Worm (Caenorhabditis elegans) whole organism, L1 larva: Measurements from ENCODE around the gene T04A8.8.

Source experiments
- C16A3.4 ChIP-seq: fragments of 150-350 bp; optimal IDR thresholded peaks from 2 replicates; lab custom pipeline; 2014; ENCODE audit warnings: missing biosample characterization, missing genetic modification characterization
- C34B4.2 ChIP-seq: sonication (generic microtip); optimal IDR thresholded peaks from 2 replicates; lab custom pipeline; 2017; ENCODE audit warnings: mild to moderate bottlenecking, missing genetic modification characterization, missing compliant biosample characterization
- aha-1 ChIP-seq: fragments of 150-350 bp; optimal IDR thresholded peaks from 2 replicates; lab custom pipeline; 2014; ENCODE audit warnings: missing biosample characterization, missing genetic modification characterization
- aly-2 ChIP-seq: fragments of 150-350 bp; optimal IDR thresholded peaks from 2 replicates; lab custom pipeline; 2014; ENCODE audit warnings: missing biosample characterization, missing genetic modification characterization
- ama-1 ChIP-seq: fragments of 150-350 bp; optimal IDR thresholded peaks from 2 replicates; lab custom pipeline; 2014
- ceh-82 ChIP-seq, 3 experiments: fragments of 150-350 bp in 1 of 3; sonication (generic microtip) in 2 of 3; optimal IDR thresholded peaks; 2 replicates each; lab custom pipeline; 2014 to 2017; ENCODE audit warnings: missing biosample characterization in 3 of 3, missing genetic modification characterization in 3 of 3
- ceh-90 ChIP-seq: sonication (generic microtip); optimal IDR thresholded peaks from 2 replicates; lab custom pipeline; 2016; ENCODE audit warnings: missing genetic modification characterization, missing compliant biosample characterization
- ces-1 ChIP-seq: fragments of 150-350 bp; optimal IDR thresholded peaks from 2 replicates; lab custom pipeline; 2014; ENCODE audit warnings: missing biosample characterization, missing genetic modification reagents, missing genetic modification characterization
- dsc-1 ChIP-seq: sonication (generic microtip); optimal IDR thresholded peaks from 2 replicates; lab custom pipeline; 2016; ENCODE audit warnings: mild to moderate bottlenecking, missing genetic modification characterization, missing compliant biosample characterization
- efl-1 ChIP-seq, 4 experiments: fragments of 150-350 bp; optimal IDR thresholded peaks in 3 of 4; peaks in 1 of 4; 1 replicate in 1 of 4; 2 replicates in 3 of 4; lab custom pipeline; 2014; ENCODE audit warnings: missing biosample characterization in 2 of 4, missing genetic modification characterization in 2 of 4, missing genetic modification reagents in 2 of 4
- elt-2 ChIP-seq: sonication (generic microtip); optimal IDR thresholded peaks from 2 replicates; lab custom pipeline; 2016; ENCODE audit warnings: missing genetic modification characterization, mild to moderate bottlenecking, inconsistent platforms, missing compliant biosample characterization, missing genetic modification reagents
- fkh-10 ChIP-seq: sonication (generic microtip); optimal IDR thresholded peaks from 2 replicates; lab custom pipeline; 2017; ENCODE audit warnings: missing biosample characterization, missing genetic modification reagents, missing genetic modification characterization
- fkh-4 ChIP-seq: sonication (generic microtip); optimal IDR thresholded peaks from 2 replicates; lab custom pipeline; 2016; ENCODE audit warnings: missing compliant biosample characterization, missing genetic modification characterization, borderline replicate concordance
- fos-1 ChIP-seq: fragments of 150-350 bp; optimal IDR thresholded peaks from 2 replicates; lab custom pipeline; 2014; ENCODE audit warnings: missing biosample characterization, missing genetic modification characterization
- grh-1 ChIP-seq: fragments of 200-800 bp; sonication (Bioruptor generic); IDR thresholded peaks from 2 replicates; pipeline ENCODE4 v1.3.6; 2022; ENCODE audit warnings: missing genetic modification reagents, missing genetic modification characterization, missing compliant biosample characterization
- hlh-17 ChIP-seq: fragments of 200-800 bp; sonication (Bioruptor generic); optimal IDR thresholded peaks from 2 replicates; lab custom pipeline; 2018; ENCODE audit warnings: missing genetic modification characterization, mild to moderate bottlenecking, missing compliant biosample characterization, moderate library complexity, borderline replicate concordance
- hpl-2 ChIP-seq: fragments of 150-350 bp; optimal IDR thresholded peaks from 2 replicates; lab custom pipeline; 2014; ENCODE audit warnings: missing biosample characterization, missing genetic modification reagents, missing genetic modification characterization
- irx-1 ChIP-seq: sonication (generic microtip); optimal IDR thresholded peaks from 2 replicates; lab custom pipeline; 2016; ENCODE audit warnings: missing genetic modification characterization, missing compliant biosample characterization
- isw-1 ChIP-seq: fragments of 200-800 bp; sonication (Bioruptor generic); IDR thresholded peaks from 2 replicates; pipeline ENCODE4 v1.3.6; 2022; ENCODE audit warnings: missing genetic modification characterization, missing compliant biosample characterization
- lin-15B ChIP-seq: fragments of 150-350 bp; sonication (generic microtip); optimal IDR thresholded peaks from 3 replicates; lab custom pipeline; 2014; ENCODE audit warnings: missing biosample characterization, missing genetic modification characterization
- lin-35 ChIP-seq, 2 experiments: fragments of 150-350 bp; optimal IDR thresholded peaks; 2 replicates each; lab custom pipeline; 2014; ENCODE audit warnings: missing biosample characterization in 2 of 2, missing genetic modification characterization in 2 of 2, missing genetic modification reagents in 2 of 2
- lin-39 ChIP-seq: fragments of 150-350 bp; optimal IDR thresholded peaks from 2 replicates; lab custom pipeline; 2014; ENCODE audit warnings: missing biosample characterization, missing genetic modification reagents, missing genetic modification characterization
- lsy-2 ChIP-seq, 2 experiments: fragments of 150-350 bp; optimal IDR thresholded peaks; 2 replicates each; lab custom pipeline; 2014; ENCODE audit warnings: missing biosample characterization in 2 of 2, missing genetic modification characterization in 2 of 2
- mab-9 ChIP-seq: fragments of 200-800 bp; sonication (Bioruptor generic); IDR thresholded peaks from 2 replicates; pipeline ENCODE4 v1.3.6; 2022; ENCODE audit warnings: missing genetic modification reagents, missing genetic modification characterization, missing compliant biosample characterization
- nhr-11 ChIP-seq: fragments of 150-350 bp; optimal IDR thresholded peaks from 2 replicates; lab custom pipeline; 2014; ENCODE audit warnings: missing biosample characterization, missing genetic modification characterization
- nhr-12 ChIP-seq: sonication (generic microtip); optimal IDR thresholded peaks from 2 replicates; lab custom pipeline; 2017; ENCODE audit warnings: missing biosample characterization, missing genetic modification characterization
- nhr-47 ChIP-seq: sonication (generic microtip); optimal IDR thresholded peaks from 2 replicates; lab custom pipeline; 2016; ENCODE audit warnings: mild to moderate bottlenecking, missing genetic modification characterization, moderate library complexity, missing compliant biosample characterization
- nhr-71 ChIP-seq: sonication (generic microtip); optimal IDR thresholded peaks from 2 replicates; lab custom pipeline; 2016; ENCODE audit warnings: mild to moderate bottlenecking, missing genetic modification characterization, moderate library complexity, missing compliant biosample characterization
- nhr-76 ChIP-seq: sonication (generic microtip); optimal IDR thresholded peaks from 2 replicates; lab custom pipeline; 2017; ENCODE audit warnings: missing biosample characterization, missing genetic modification characterization
- nhr-84 ChIP-seq: sonication (generic microtip); optimal IDR thresholded peaks from 2 replicates; lab custom pipeline; 2017; ENCODE audit warnings: missing biosample characterization, missing genetic modification characterization
- nhr-85 ChIP-seq: sonication (generic microtip); peaks from one replicate; lab custom pipeline; 2016; ENCODE audit warnings: missing genetic modification characterization, inconsistent platforms, missing compliant biosample characterization
- nhr-90 ChIP-seq: sonication (generic microtip); optimal IDR thresholded peaks from 2 replicates; lab custom pipeline; 2016; ENCODE audit warnings: mild to moderate bottlenecking, missing genetic modification characterization, missing compliant biosample characterization; ENCODE audit not compliant: poor library complexity
- pqm-1 ChIP-seq: sonication (generic microtip); optimal IDR thresholded peaks from 3 replicates; lab custom pipeline; 2017; ENCODE audit warnings: missing biosample characterization, missing genetic modification characterization
- rnt-1 ChIP-seq: sonication (generic microtip); optimal IDR thresholded peaks from 2 replicates; lab custom pipeline; 2016; ENCODE audit warnings: mild to moderate bottlenecking, missing genetic modification characterization, moderate library complexity, missing compliant biosample characterization
- skn-1 ChIP-seq: fragments of 150-350 bp; optimal IDR thresholded peaks from 2 replicates; lab custom pipeline; 2014; ENCODE audit warnings: missing biosample characterization, missing genetic modification characterization
- snpc-4 ChIP-seq: fragments of 150-350 bp; optimal IDR thresholded peaks from 2 replicates; lab custom pipeline; 2014; ENCODE audit warnings: missing biosample characterization, missing genetic modification characterization
- sptf-1 ChIP-seq: fragments of 150-350 bp; optimal IDR thresholded peaks from 2 replicates; lab custom pipeline; 2014; ENCODE audit warnings: missing biosample characterization, missing genetic modification characterization
- swsn-7 ChIP-seq: sonication (generic microtip); optimal IDR thresholded peaks from 2 replicates; lab custom pipeline; 2016; ENCODE audit warnings: missing genetic modification characterization, missing compliant biosample characterization
- tbx-2 ChIP-seq: sonication (generic microtip); optimal IDR thresholded peaks from 2 replicates; lab custom pipeline; 2016; ENCODE audit warnings: missing genetic modification characterization, missing compliant biosample characterization
- unc-130 ChIP-seq: fragments of 150-350 bp; optimal IDR thresholded peaks from 2 replicates; lab custom pipeline; 2017; ENCODE audit warnings: missing biosample characterization, missing genetic modification characterization, inconsistent platforms
- unc-30 ChIP-seq: sonication (generic microtip); optimal IDR thresholded peaks from 2 replicates; lab custom pipeline; 2017; ENCODE audit warnings: missing biosample characterization, missing genetic modification characterization
- unc-62 ChIP-seq: fragments of 150-350 bp; optimal IDR thresholded peaks from 2 replicates; lab custom pipeline; 2014; ENCODE audit warnings: missing biosample characterization, missing genetic modification reagents, missing genetic modification characterization
- vab-15 ChIP-seq: sonication (generic microtip); optimal IDR thresholded peaks from 2 replicates; lab custom pipeline; 2017; ENCODE audit warnings: missing genotype, mild to moderate bottlenecking, missing genetic modification characterization, missing compliant biosample characterization
- ztf-4 ChIP-seq: fragments of 150-350 bp; optimal IDR thresholded peaks from 2 replicates; lab custom pipeline; 2014; ENCODE audit warnings: missing biosample characterization, missing genetic modification characterization

T04A8.8 gene

ce11 chrIII:4693695-4694094 is at the start of gene T04A8.8:
Gene T04A8.8 (plus strand): TSS chrIII:4693995.
- TF ChIP-seq vab-15 (tag; lab: Kevin White, UChicago) (no peak), nhr-12 (tag; lab: Kevin White, UChicago) (no peak), dsc-1 (tag; lab: Kevin White, UChicago) (no peak), unc-130 (tag; lab: Kevin White, UChicago) (no peak), elt-2 (tag; lab: Kevin White, UChicago) (no peak), mab-9 (GFP tag; lab: Robert Waterston, UW) (no peak), nhr-76 (tag; lab: Kevin White, UChicago) (no peak), nhr-71 (tag; lab: Kevin White, UChicago) (no peak), skn-1 (tag; lab: Kevin White, UChicago) (no peak), lin-35 (GFP tag; optimal IDR thresholded peaks at IDR 0.05; lab: Kevin White, UChicago) (no peak), lsy-2 (tag; optimal IDR thresholded peaks at IDR 0.05; lab: Kevin White, UChicago) (no peak), pqm-1 (no peak), fkh-10 (GFP tag; lab: Kevin White, UChicago) (no peak), fos-1 (tag; lab: Kevin White, UChicago) (no peak), hpl-2 (GFP tag; lab: Kevin White, UChicago) (no peak), nhr-84 (tag; lab: Kevin White, UChicago) (no peak), ceh-82 (tag; optimal IDR thresholded peaks at IDR 0.05; lab: Kevin White, UChicago) (no peak), nhr-11 (tag; lab: Kevin White, UChicago) (no peak), snpc-4 (tag; lab: Kevin White, UChicago) (no peak), ces-1 (GFP tag; lab: Kevin White, UChicago) (no peak)

DNA sequence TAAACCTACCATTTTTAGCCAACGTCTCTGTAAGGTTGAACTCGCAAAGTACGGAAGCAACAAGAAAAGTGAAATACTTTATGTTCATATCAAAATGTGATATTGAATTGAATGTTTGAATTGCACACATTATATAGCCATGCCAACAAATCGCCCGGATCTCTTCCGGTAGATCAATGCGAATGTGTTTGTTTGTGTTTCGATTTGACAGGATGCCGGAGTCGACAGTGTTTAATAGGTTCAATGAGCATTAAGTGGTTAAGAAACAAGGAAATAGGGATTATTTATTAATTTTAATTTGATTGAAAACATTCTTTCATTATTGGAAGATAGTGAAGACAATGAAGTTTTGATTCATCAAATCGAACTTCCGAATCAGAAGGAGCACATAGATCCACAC is 47.5 kb upstream of the T04A8.8 start, which contains the start of gene pqn-29:
pqn-29 (minus strand) TSS at position 101 of the 400 bp plus-strand sequence.
- TF ChIP-seq grh-1 (GFP tag; lab: Robert Waterston, UW) (no peak), nhr-90 (tag; lab: Kevin White, UChicago) (no peak), isw-1 (no peak), ces-1 (GFP tag; lab: Kevin White, UChicago) (no peak), lsy-2 (tag; optimal IDR thresholded peaks at IDR 0.05; lab: Kevin White, UChicago) (no peak), tbx-2 (no peak), nhr-76 (tag; lab: Kevin White, UChicago) (no peak), sptf-1 (no peak), ceh-90 (tag; lab: Kevin White, UChicago) (no peak), ztf-4 (tag; lab: Kevin White, UChicago) (no peak)

DNA sequence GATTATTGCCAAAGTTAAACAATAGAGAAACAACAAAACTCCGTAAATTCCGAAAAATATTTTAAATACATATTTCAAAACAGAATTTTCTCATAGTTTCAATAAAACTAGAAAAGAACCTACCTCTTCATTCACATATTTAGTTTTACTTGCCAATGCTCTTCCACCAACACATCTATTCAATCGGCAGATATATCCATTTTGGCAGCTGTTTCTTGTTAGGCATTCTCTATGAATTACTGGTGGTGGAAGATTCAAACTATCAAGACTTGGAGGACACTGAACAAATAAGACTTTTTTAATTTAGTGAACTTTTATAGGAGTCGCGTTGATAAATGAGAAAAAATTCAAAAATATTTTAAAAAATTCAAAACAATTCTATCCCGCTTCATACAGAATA is 46.5 kb upstream of the T04A8.8 start:
- TF ChIP-seq dsc-1 (tag; lab: Kevin White, UChicago) (peak; percentile 94), fkh-4 (tag; lab: Kevin White, UChicago) (peak; percentile 71), unc-62 (no peak), irx-1 (tag; lab: Kevin White, UChicago) (no peak), nhr-85 (tag; lab: Kevin White, UChicago) (no peak), nhr-47 (tag; lab: Kevin White, UChicago) (no peak), skn-1 (tag; lab: Kevin White, UChicago) (no peak)
- TF ChIP-seq, all 84 proteins: peak for 2

DNA sequence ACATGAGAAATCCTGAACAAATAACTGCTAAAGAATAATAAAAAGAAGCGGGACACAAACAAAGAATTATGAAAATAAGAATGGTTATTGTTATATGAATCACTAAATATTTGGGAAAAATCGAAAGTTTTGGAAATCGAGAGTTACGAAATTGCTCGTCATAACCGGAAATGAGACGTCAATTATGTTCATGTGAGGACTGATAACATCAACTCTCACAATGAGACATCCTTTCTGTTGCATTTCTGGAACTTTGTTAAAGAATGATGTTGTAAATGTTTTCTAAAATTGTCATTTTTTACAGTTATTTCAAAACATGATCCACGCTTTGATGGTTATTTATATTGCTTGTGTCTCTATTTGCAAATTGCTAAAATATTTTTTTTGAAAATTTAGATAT is 45.9 kb upstream of the T04A8.8 start, which contains the start of gene T23F11.6:
T23F11.6 (minus strand) TSS at position 45 of the 400 bp plus-strand sequence.
- no peak for TF ChIP-seq C16A3.4 (tag; lab: Kevin White, UChicago)
- TF ChIP-seq lin-39 (tag; lab: Kevin White, UChicago) = no peak
- no peak for TF ChIP-seq ceh-82 (tag; optimal IDR thresholded peaks at IDR 0.05; lab: Kevin White, UChicago)
- no peak for TF ChIP-seq unc-30
- no peak for TF ChIP-seq elt-2 (tag; lab: Kevin White, UChicago)
- TF ChIP-seq, all 84 proteins: peak for 0

ce11 chrIII:4649363-4649768 is 44.4 kb upstream of the T04A8.8 start:
- TF ChIP-seq C16A3.4 (tag; lab: Kevin White, UChicago) (peak; percentile 92), swsn-7 (tag; lab: Kevin White, UChicago) (peak; percentile 92), efl-1 (optimal IDR thresholded peaks at IDR 0.05; lab: Kevin White, UChicago) (peak; percentile 86 to 91), efl-1 (GFP tag; optimal IDR thresholded peaks at IDR 0.05 in 1 of 2; lab: Kevin White, UChicago) (peak; percentile 72 to 97), aha-1 (tag; lab: Kevin White, UChicago) (peak; percentile 55), nhr-90 (tag; lab: Kevin White, UChicago) (peak; percentile 93), lin-15B (tag; lab: Kevin White, UChicago) (peak; percentile 60), nhr-76 (tag; lab: Kevin White, UChicago) (peak; percentile 55), aly-2 (tag; lab: Kevin White, UChicago) (no peak), ama-1 (lab: Kevin White, UChicago) (no peak), lin-39 (tag; lab: Kevin White, UChicago) (peak; percentile 7), rnt-1 (tag; lab: Kevin White, UChicago) (peak; percentile 90), unc-62 (no peak), C34B4.2 (tag; lab: Kevin White, UChicago) (no peak), isw-1 (peak; percentile 81), hlh-17 (GFP tag; lab: Kevin White, UChicago) (no peak), pqm-1 (peak; percentile 40)
